Fruit fly (Drosophila melanogaster) whole organism, adult: ENCODE measurements around the gene Pdp.

Experiments used
- CG11617 ChIP-seq: fragments of 200-800 bp; sonication (Bioruptor generic); optimal IDR thresholded peaks from 2 replicates; lab custom pipeline; 2017; ENCODE audit warnings: mild to moderate bottlenecking, missing biosample characterization, missing genetic modification reagents, missing genetic modification characterization
- CG14711 ChIP-seq: fragments of 200-800 bp; sonication (Bioruptor generic); optimal IDR thresholded peaks from 2 replicates; lab custom pipeline; 2018; ENCODE audit warnings: missing biosample characterization, mild to moderate bottlenecking, missing genetic modification characterization, moderate library complexity
- CG7045 ChIP-seq: fragments of 200-800 bp; sonication (Bioruptor generic); optimal IDR thresholded peaks from 2 replicates; lab custom pipeline; 2017; ENCODE audit warnings: missing biosample characterization, mild to moderate bottlenecking, missing genetic modification characterization
- cic ChIP-seq: fragments of 200-800 bp; sonication (Bioruptor generic); optimal IDR thresholded peaks from 2 replicates; lab custom pipeline; 2017; ENCODE audit warnings: missing biosample characterization, mild to moderate bottlenecking, missing genetic modification characterization, moderate library complexity
- cnc ChIP-seq, 2 experiments: fragments of >200 bp; optimal IDR thresholded peaks; 2 replicates each; lab custom pipeline; 2017
- kay ChIP-seq: fragments of 200-800 bp; sonication (Bioruptor generic); peaks from one replicate; lab custom pipeline; 2016; ENCODE audit warnings: missing biosample characterization, missing genetic modification characterization, borderline replicate concordance
- toe ChIP-seq: fragments of 200-800 bp; sonication (Bioruptor generic); optimal IDR thresholded peaks from 2 replicates; lab custom pipeline; 2016; ENCODE audit warnings: missing biosample characterization, missing genetic modification characterization

The Pdp gene

DNA sequence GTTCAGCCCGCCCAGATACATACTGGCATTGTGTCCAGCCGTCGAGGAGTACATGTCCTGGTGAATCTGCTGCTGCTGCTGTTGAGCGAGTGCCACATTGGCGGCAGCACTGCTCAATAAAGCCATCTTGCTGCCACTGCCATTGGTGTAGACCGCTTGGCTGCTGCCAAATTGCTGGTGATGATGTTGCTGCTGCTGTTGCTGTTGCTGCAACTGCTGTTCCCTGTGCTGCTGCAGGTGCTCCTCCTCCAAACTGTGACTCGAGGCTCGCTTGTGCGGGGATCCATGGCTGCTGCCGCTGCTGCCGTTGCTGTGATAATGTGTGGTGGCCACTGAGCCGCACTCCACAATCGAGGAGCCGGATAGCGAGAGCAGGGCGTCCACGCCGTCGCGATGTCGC lies 48.4 kb downstream of the Pdp start:
- TF ChIP-seq kay (no peak), CG7045 (no peak), cic (GFP tag; lab: Kevin White, UChicago) (no peak), cnc (optimal IDR thresholded peaks at IDR 0.05; lab: Kevin White, UChicago) (no peak), CG14711 (tag; lab: Kevin White, UChicago) (no peak), toe (GFP tag; lab: Kevin White, UChicago) (no peak), CG11617 (no peak)
